Fruit fly (Drosophila melanogaster) whole organism, larva: ENCODE results near the gene Delta.

ENCODE experiments used
- noc ChIP-seq: fragments of 200-800 bp; sonication (Bioruptor generic); optimal IDR thresholded peaks from 3 replicates; lab custom pipeline; 2019; ENCODE audit warnings: missing biosample characterization, mild to moderate bottlenecking, missing genetic modification characterization, moderate library complexity

The Delta gene

dm6 chr3R:19326043-19326805 is at the start of gene Delta:
Gene Delta, minus strand, starts transcription at chr3R:19326217.
- no peak for TF ChIP-seq noc (tag; lab: Kevin White, UChicago)

DNA sequence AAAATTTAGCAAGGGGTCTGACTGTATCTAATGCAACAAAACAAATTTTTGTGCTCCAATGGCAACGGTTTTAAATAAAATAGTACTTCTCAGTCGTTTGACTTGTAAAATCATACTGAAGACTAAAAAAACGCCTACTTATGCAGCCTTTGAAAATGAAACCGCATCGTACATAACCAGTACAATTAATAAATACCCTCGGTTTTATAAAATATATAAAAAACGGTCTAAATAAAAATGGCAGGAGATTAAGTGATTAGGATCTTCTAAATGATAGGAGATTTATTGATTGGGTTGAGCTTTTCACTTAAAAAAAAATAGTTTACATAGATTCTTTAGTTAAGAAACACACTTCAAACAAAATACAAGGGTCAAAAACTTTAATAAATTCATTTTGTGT is 48.7 kb upstream of the Delta start, which contains the start of gene CG3581:
CG3581 (minus strand) TSS at position 101 of the 400 bp plus-strand sequence.
- TF ChIP-seq noc (tag; lab: Kevin White, UChicago), result no peak

- no peak for TF ChIP-seq noc (tag; lab: Kevin White, UChicago)
Observed at dm6 chr3R:19370693-19371092, 44.7 kb upstream of the Delta start.

dm6 chr3R:19369060-19369459 is 43.0 kb upstream of the Delta start:
- no peak for TF ChIP-seq noc (tag; lab: Kevin White, UChicago)

dm6 chr3R:19362879-19363278 is 36.9 kb upstream of the Delta start:
- TF ChIP-seq noc (tag; lab: Kevin White, UChicago), result no peak

DNA sequence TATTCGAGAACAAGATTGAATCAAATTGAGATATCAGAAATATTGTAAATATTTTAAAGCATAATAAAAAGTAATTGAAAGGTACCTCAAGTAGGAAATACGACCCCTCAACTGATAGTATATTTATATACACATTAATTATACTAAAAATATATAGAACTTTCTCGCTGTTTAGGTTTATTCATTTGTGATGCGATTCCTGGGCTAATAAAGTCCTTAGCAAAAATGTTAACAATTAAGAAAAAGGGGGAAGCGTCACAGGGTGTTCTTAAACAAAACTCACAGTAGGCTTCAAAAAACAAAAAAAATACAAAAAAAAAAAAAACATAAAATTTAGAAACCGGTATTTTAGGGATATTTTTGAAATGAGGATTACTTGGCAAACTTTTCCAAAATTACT is 27.7 kb upstream of the Delta start, which contains the start of gene CG43203:
CG43203 (plus strand) TSS at position 301 of the 400 bp plus-strand sequence.
- no peak for TF ChIP-seq noc (tag; lab: Kevin White, UChicago)

- no peak for TF ChIP-seq noc (tag; lab: Kevin White, UChicago)
Observed at dm6 chr3R:19352121-19352520, 26.1 kb upstream of the Delta start.

dm6 chr3R:19350375-19350943 is 24.4 kb upstream of the Delta start:
- no peak for TF ChIP-seq noc (tag; lab: Kevin White, UChicago)

DNA sequence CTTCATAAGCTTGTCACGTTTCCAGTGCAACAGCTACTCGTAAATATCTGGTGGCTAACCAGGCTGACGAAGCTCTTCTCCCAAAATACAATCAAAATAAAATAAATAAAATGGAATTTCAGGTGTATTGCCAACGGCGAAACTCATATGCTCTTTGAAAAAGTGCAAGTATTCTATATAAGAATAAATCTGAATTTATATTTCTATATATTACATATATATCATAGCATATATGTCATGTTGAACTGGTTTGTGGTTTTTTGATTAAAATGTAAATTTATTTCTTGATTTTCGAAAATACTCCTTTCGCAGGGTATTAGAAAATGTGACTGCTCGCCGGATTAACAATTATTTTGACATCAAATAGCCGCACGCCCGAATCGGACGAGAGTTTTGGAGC is 21.7 kb upstream of the Delta start:
- no peak for TF ChIP-seq noc (tag; lab: Kevin White, UChicago)

- no peak for TF ChIP-seq noc (tag; lab: Kevin White, UChicago)
Observed at dm6 chr3R:19346532-19346931, 20.5 kb upstream of the Delta start.

- no peak for TF ChIP-seq noc (tag; lab: Kevin White, UChicago)
Observed at dm6 chr3R:19345214-19345613, 19.2 kb upstream of the Delta start.

- TF ChIP-seq noc (tag; lab: Kevin White, UChicago), result no peak
Observed at dm6 chr3R:19343534-19344325, 17.7 kb upstream of the Delta start.

dm6 chr3R:19341779-19342178 is 15.8 kb upstream of the Delta start:
- no peak for TF ChIP-seq noc (tag; lab: Kevin White, UChicago)

- TF ChIP-seq noc (tag; lab: Kevin White, UChicago), result no peak
Observed at dm6 chr3R:19340312-19341079, 14.5 kb upstream of the Delta start.

dm6 chr3R:19339205-19339724 is 13.2 kb upstream of the Delta start:
- no peak for TF ChIP-seq noc (tag; lab: Kevin White, UChicago)
